Fruit fly (Drosophila melanogaster) whole organism, embryonic: ENCODE results near the gene Dh31.

Source experiments
- Abd-B ChIP-seq: fragments of 200-800 bp; sonication (Bioruptor generic); optimal IDR thresholded peaks from 2 replicates; lab custom pipeline; 2018; ENCODE audit warnings: missing biosample characterization, mild to moderate bottlenecking, missing genetic modification characterization, moderate library complexity
- Asciz ChIP-seq: fragments of 200-800 bp; sonication (Bioruptor generic); optimal IDR thresholded peaks from 2 replicates; lab custom pipeline; 2017; ENCODE audit warnings: missing biosample characterization, mild to moderate bottlenecking, missing genetic modification characterization, missing genetic modification reagents
- BtbVII ChIP-seq: fragments of 200-800 bp; sonication (Bioruptor generic); optimal IDR thresholded peaks from 3 replicates; lab custom pipeline; 2017; ENCODE audit warnings: missing biosample characterization, mild to moderate bottlenecking, missing genetic modification characterization
- CG10321 ChIP-seq: fragments of 200-800 bp; sonication (Bioruptor generic); IDR thresholded peaks from 2 replicates; pipeline ENCODE4 v1.3.6; 2022; ENCODE audit warnings: missing biosample characterization, missing genetic modification characterization
- CG10366 ChIP-seq: fragments of 200-800 bp; sonication (Bioruptor generic); IDR thresholded peaks from 2 replicates; pipeline ENCODE4 v1.3.6; 2022; ENCODE audit warnings: missing biosample characterization, missing genetic modification characterization
- CG11696 ChIP-seq: fragments of 200-800 bp; sonication (Bioruptor generic); IDR thresholded peaks from 2 replicates; pipeline ENCODE4 v1.3.6; 2022; ENCODE audit warnings: missing biosample characterization, missing genetic modification characterization
- CG12219 ChIP-seq: fragments of 200-800 bp; sonication (Bioruptor generic); optimal IDR thresholded peaks from 3 replicates; lab custom pipeline; 2018; ENCODE audit warnings: missing biosample characterization, mild to moderate bottlenecking, missing genetic modification characterization
- CG12299 ChIP-seq: fragments of 200-800 bp; sonication (Bioruptor generic); optimal IDR thresholded peaks from 2 replicates; lab custom pipeline; 2018; ENCODE audit warnings: missing biosample characterization, mild to moderate bottlenecking, missing genetic modification characterization
- CG13123 ChIP-seq: fragments of 200-800 bp; sonication (Bioruptor generic); optimal IDR thresholded peaks from 2 replicates; lab custom pipeline; 2016; ENCODE audit warnings: missing biosample characterization, missing genetic modification characterization
- CG14860 ChIP-seq: fragments of 200-800 bp; sonication (Bioruptor generic); IDR thresholded peaks from 3 replicates; pipeline ENCODE4 v1.3.6; 2022; ENCODE audit warnings: missing biosample characterization, missing genetic modification characterization; ENCODE audit not compliant: partially characterized antibody
- CG14965 ChIP-seq: fragments of 200-800 bp; sonication (Bioruptor generic); optimal IDR thresholded peaks from 2 replicates; lab custom pipeline; 2016; ENCODE audit warnings: missing biosample characterization, missing genetic modification characterization, borderline replicate concordance
- CG15011 ChIP-seq: fragments of 200-800 bp; sonication (Bioruptor generic); optimal IDR thresholded peaks from 3 replicates; lab custom pipeline; 2018; ENCODE audit warnings: missing biosample characterization, mild to moderate bottlenecking, missing genetic modification characterization
- CG15269 ChIP-seq: fragments of 200-800 bp; sonication (Bioruptor generic); optimal IDR thresholded peaks from 2 replicates; lab custom pipeline; 2018; ENCODE audit warnings: missing biosample characterization, mild to moderate bottlenecking, missing genetic modification characterization, moderate library complexity
- CG15514 ChIP-seq: fragments of 200-800 bp; sonication (Bioruptor generic); optimal IDR thresholded peaks from 3 replicates; lab custom pipeline; 2017; ENCODE audit warnings: missing biosample characterization, missing genetic modification characterization, mild to moderate bottlenecking, moderate library complexity, missing genetic modification reagents
- CG2678 ChIP-seq: fragments of 200-800 bp; sonication (Bioruptor generic); optimal IDR thresholded peaks from 3 replicates; lab custom pipeline; 2019; ENCODE audit warnings: missing biosample characterization, mild to moderate bottlenecking, missing genetic modification characterization, moderate library complexity
- CG31441 ChIP-seq: fragments of 200-800 bp; sonication (Bioruptor generic); IDR thresholded peaks from 2 replicates; pipeline ENCODE4 v1.3.6; 2022; ENCODE audit warnings: missing biosample characterization, missing genetic modification characterization
- CG34422 ChIP-seq: fragments of 200-800 bp; sonication (Bioruptor generic); IDR thresholded peaks from 3 replicates; pipeline ENCODE4 v1.3.6; 2022; ENCODE audit warnings: missing biosample characterization, missing genetic modification characterization
- CG3847 ChIP-seq: fragments of 200-800 bp; sonication (Bioruptor generic); IDR thresholded peaks from 2 replicates; pipeline ENCODE4 v1.3.6; 2022; ENCODE audit warnings: missing biosample characterization, missing genetic modification characterization
- CG4424 ChIP-seq: fragments of 200-800 bp; sonication (Bioruptor generic); optimal IDR thresholded peaks from 3 replicates; lab custom pipeline; 2016; ENCODE audit warnings: missing biosample characterization, missing genetic modification characterization
- CG6813 ChIP-seq: fragments of 200-800 bp; sonication (Bioruptor generic); optimal IDR thresholded peaks from 2 replicates; lab custom pipeline; 2017; ENCODE audit warnings: missing biosample characterization, missing genetic modification characterization, mild to moderate bottlenecking, moderate library complexity, missing genetic modification reagents
- CG7271 ChIP-seq: fragments of 200-800 bp; sonication (Bioruptor generic); optimal IDR thresholded peaks from 2 replicates; lab custom pipeline; 2018; ENCODE audit warnings: missing biosample characterization, mild to moderate bottlenecking, missing genetic modification characterization, moderate library complexity
- CG7357 ChIP-seq: fragments of 200-800 bp; sonication (Bioruptor generic); IDR thresholded peaks from 3 replicates; pipeline ENCODE4 v1.3.6; 2022; ENCODE audit warnings: missing biosample characterization, missing genetic modification characterization
- CG7786 ChIP-seq: fragments of 200-800 bp; sonication (Bioruptor generic); optimal IDR thresholded peaks from 2 replicates; lab custom pipeline; 2016; ENCODE audit warnings: missing biosample characterization, missing genetic modification characterization
- Elba2 ChIP-seq: fragments of 200-800 bp; sonication (Bioruptor generic); optimal IDR thresholded peaks from 3 replicates; lab custom pipeline; 2016; ENCODE audit warnings: missing biosample characterization, missing genetic modification characterization
- HLHmδ ChIP-seq: fragments of 200-800 bp; sonication (Bioruptor generic); optimal IDR thresholded peaks from 2 replicates; lab custom pipeline; 2018; ENCODE audit warnings: missing biosample characterization, mild to moderate bottlenecking, missing genetic modification characterization, moderate library complexity
- Hr3 ChIP-seq: fragments of 200-800 bp; sonication (Bioruptor generic); optimal IDR thresholded peaks from 3 replicates; lab custom pipeline; 2016; ENCODE audit warnings: missing biosample characterization, missing genetic modification characterization
- Kr ChIP-seq: fragments of 200-800 bp; sonication (Bioruptor generic); optimal IDR thresholded peaks from 2 replicates; lab custom pipeline; 2017; ENCODE audit warnings: missing biosample characterization, mild to moderate bottlenecking, missing genetic modification characterization
- Max ChIP-seq: fragments of 200-800 bp; sonication (Bioruptor generic); optimal IDR thresholded peaks from 2 replicates; lab custom pipeline; 2016; ENCODE audit warnings: missing biosample characterization, mild to moderate bottlenecking, missing genetic modification characterization
- Med ChIP-seq: fragments of 200-800 bp; sonication (Bioruptor generic); peaks from one replicate; lab custom pipeline; 2016; ENCODE audit warnings: missing biosample characterization, missing genetic modification characterization, mild to moderate bottlenecking, inconsistent platforms, moderate library complexity
- Meics ChIP-seq: fragments of 200-800 bp; sonication (Bioruptor generic); optimal IDR thresholded peaks from 2 replicates; lab custom pipeline; 2017; ENCODE audit warnings: missing biosample characterization, mild to moderate bottlenecking, missing genetic modification characterization
- Mes4 ChIP-seq: fragments of 200-800 bp; sonication (Bioruptor generic); optimal IDR thresholded peaks from 2 replicates; lab custom pipeline; 2016; ENCODE audit warnings: missing biosample characterization, missing genetic modification characterization
- Myb ChIP-seq: fragments of 200-800 bp; sonication (Bioruptor generic); optimal IDR thresholded peaks from 2 replicates; lab custom pipeline; 2016; ENCODE audit warnings: missing biosample characterization, missing genetic modification characterization
- Optix ChIP-seq: fragments of 200-800 bp; sonication (Bioruptor generic); IDR thresholded peaks from 3 replicates; pipeline ENCODE4 v1.3.6; 2022; ENCODE audit warnings: missing biosample characterization, missing genetic modification characterization
- az2 ChIP-seq: fragments of 200-800 bp; sonication (Bioruptor generic); optimal IDR thresholded peaks from 3 replicates; lab custom pipeline; 2016; ENCODE audit warnings: missing biosample characterization, missing genetic modification characterization
- bab2 ChIP-seq: fragments of 200-800 bp; sonication (Bioruptor generic); optimal IDR thresholded peaks from 2 replicates; lab custom pipeline; 2016; ENCODE audit warnings: missing biosample characterization, missing genetic modification characterization
- bsh ChIP-seq, 2 experiments: fragments of 200-800 bp; sonication (Bioruptor generic); optimal IDR thresholded peaks; 2 replicates each; lab custom pipeline; 2017 to 2018; ENCODE audit warnings: mild to moderate bottlenecking in 2 of 2, missing biosample characterization in 2 of 2, missing genetic modification characterization in 2 of 2, moderate library complexity in 1 of 2
- ci ChIP-seq: fragments of 200-800 bp; sonication (Bioruptor generic); IDR thresholded peaks from 3 replicates; pipeline ENCODE4 v1.3.6; 2022; ENCODE audit warnings: missing biosample characterization, missing genetic modification characterization
- dati ChIP-seq: fragments of 200-800 bp; sonication (Bioruptor generic); IDR thresholded peaks from 2 replicates; pipeline ENCODE4 v1.3.6; 2022; ENCODE audit warnings: missing biosample characterization, missing genetic modification characterization
- esg ChIP-seq: fragments of 200-800 bp; sonication (Bioruptor generic); conservative IDR thresholded peaks from 2 replicates; pipeline ENCODE4 v1.3.6; 2022; ENCODE audit warnings: missing biosample characterization, missing genetic modification characterization
- gcm ChIP-seq: fragments of 200-800 bp; sonication (Bioruptor generic); optimal IDR thresholded peaks from 2 replicates; lab custom pipeline; 2019; ENCODE audit warnings: missing biosample characterization, mild to moderate bottlenecking, missing genetic modification characterization, moderate library complexity
- gsb ChIP-seq: fragments of 200-800 bp; sonication (Bioruptor generic); IDR thresholded peaks from 2 replicates; pipeline ENCODE4 v1.3.6; 2022; ENCODE audit warnings: missing biosample characterization, missing genetic modification characterization
- gt ChIP-seq: fragments of 200-800 bp; sonication (Bioruptor generic); IDR thresholded peaks from 2 replicates; pipeline ENCODE4 v1.3.6; 2022; ENCODE audit warnings: missing biosample characterization, missing genetic modification characterization
- h ChIP-seq: fragments of >200 bp; optimal IDR thresholded peaks from 2 replicates; lab custom pipeline; 2017
- jigr1 ChIP-seq: fragments of 200-800 bp; sonication (Bioruptor generic); IDR thresholded peaks from 3 replicates; pipeline ENCODE4 v1.3.6; 2022; ENCODE audit warnings: missing biosample characterization, missing genetic modification characterization
- kah ChIP-seq: fragments of 200-800 bp; sonication (Bioruptor generic); optimal IDR thresholded peaks from 2 replicates; lab custom pipeline; 2018; ENCODE audit warnings: missing biosample characterization, mild to moderate bottlenecking, missing genetic modification characterization
- kni ChIP-seq: fragments of 200-800 bp; sonication (Bioruptor generic); optimal IDR thresholded peaks from 3 replicates; lab custom pipeline; 2017; ENCODE audit warnings: mild to moderate bottlenecking, missing biosample characterization, missing genetic modification reagents, missing genetic modification characterization
- seq ChIP-seq: fragments of 200-800 bp; sonication (Bioruptor generic); IDR thresholded peaks from 2 replicates; pipeline ENCODE4 v1.3.6; 2022; ENCODE audit warnings: missing biosample characterization, missing genetic modification characterization
- sim ChIP-seq: fragments of 200-800 bp; sonication (Bioruptor generic); IDR thresholded peaks from 2 replicates; pipeline ENCODE4 v1.3.6; 2022; ENCODE audit warnings: missing biosample characterization, missing genetic modification characterization
- stwl ChIP-seq: fragments of 200-800 bp; sonication (Bioruptor generic); optimal IDR thresholded peaks from 3 replicates; lab custom pipeline; 2018; ENCODE audit warnings: missing biosample characterization, mild to moderate bottlenecking, missing genetic modification characterization, moderate library complexity
- tio ChIP-seq: fragments of 200-800 bp; sonication (Bioruptor generic); optimal IDR thresholded peaks from 2 replicates; lab custom pipeline; 2017; ENCODE audit warnings: missing biosample characterization, missing genetic modification characterization, inconsistent platforms
- trh ChIP-seq: fragments of 200-800 bp; sonication (Bioruptor generic); optimal IDR thresholded peaks from 2 replicates; lab custom pipeline; 2016; ENCODE audit warnings: missing biosample characterization, missing genetic modification characterization
- z ChIP-seq: fragments of 200-800 bp; sonication (Bioruptor generic); IDR thresholded peaks from 3 replicates; pipeline ENCODE4 v1.3.6; 2022; ENCODE audit warnings: missing biosample characterization, missing genetic modification characterization

The Dh31 gene

dm6 chr2L:8528318-8528717 lies 21.7 kb upstream of the Dh31 start, which contains the start of the genes lmgA and lmgB (continued):
- TF ChIP-seq Elba2: no peak
- no peak for TF ChIP-seq gt (GFP tag; lab: Robert Waterston, UW)
- TF ChIP-seq Myb (GFP tag; lab: Kevin White, UChicago): peak; percentile 11
- TF ChIP-seq Mes4: no peak
- no peak for TF ChIP-seq CG12219
- TF ChIP-seq CG7786 (GFP tag; lab: Kevin White, UChicago): no peak
- TF ChIP-seq Hr3 (GFP tag; lab: Kevin White, UChicago): peak; percentile 95
- peak; percentile 88 for TF ChIP-seq stwl (tag; lab: Kevin White, UChicago)
- no peak for TF ChIP-seq gcm (GFP tag; lab: Kevin White, UChicago)
- peak; percentile 93 for TF ChIP-seq CG14860 (GFP tag; lab: Robert Waterston, UW)
- no peak for TF ChIP-seq CG10321 (GFP tag; lab: Robert Waterston, UW)
- no peak for TF ChIP-seq HLHmδ
- TF ChIP-seq trh (GFP tag; lab: Kevin White, UChicago): peak; percentile 20
- TF ChIP-seq CG34422: no peak
- TF ChIP-seq ci (GFP tag; lab: Robert Waterston, UW): peak; percentile 36; the same call in 1 of the 3 replicates
- TF ChIP-seq CG13123 (GFP tag; lab: Kevin White, UChicago): peak; percentile 33
- TF ChIP-seq CG14965 (GFP tag; lab: Kevin White, UChicago): no peak
- no peak for TF ChIP-seq BtbVII
- no peak for TF ChIP-seq tio (GFP tag; lab: Kevin White, UChicago)
- TF ChIP-seq CG4424 (GFP tag; lab: Kevin White, UChicago): peak; percentile 66
- TF ChIP-seq h: no peak
- no peak for TF ChIP-seq Kr (GFP tag; lab: Kevin White, UChicago)
- TF ChIP-seq gsb: no peak
- peak; percentile 44 for TF ChIP-seq Max (GFP tag; lab: Kevin White, UChicago)
- TF ChIP-seq sim (GFP tag; lab: Robert Waterston, UW): no peak
- no peak for TF ChIP-seq z
- 0 out of 2 replicates have a peak, but pooled peaks have one; percentile 7 for TF ChIP-seq CG11696 (GFP tag; lab: Robert Waterston, UW)
- peak; percentile 81 for TF ChIP-seq Med (GFP tag; lab: Kevin White, UChicago)
- TF ChIP-seq esg (GFP tag; lab: Robert Waterston, UW): peak; percentile 37
- no peak for TF ChIP-seq CG15011 (GFP tag; lab: Kevin White, UChicago)
- TF ChIP-seq CG2678 (tag; lab: Kevin White, UChicago): no peak
- no peak for TF ChIP-seq Asciz (GFP tag; lab: Kevin White, UChicago)
- TF ChIP-seq CG15514 (GFP tag; lab: Kevin White, UChicago): peak; percentile 56
- TF ChIP-seq CG12299 (tag; lab: Kevin White, UChicago): no peak
- no peak for TF ChIP-seq Optix (GFP tag; lab: Robert Waterston, UW)
- TF ChIP-seq dati: no peak
- TF ChIP-seq kah: no peak
- TF ChIP-seq CG6813 (GFP tag; lab: Kevin White, UChicago): no peak
- TF ChIP-seq bsh (GFP tag; optimal IDR thresholded peaks at IDR 0.05; lab: Kevin White, UChicago): peak in 1 of 2 experiments; percentile 29
- TF ChIP-seq CG7357: no peak
- TF ChIP-seq seq (GFP tag; lab: Robert Waterston, UW): no peak
- TF ChIP-seq az2 (GFP tag; lab: Kevin White, UChicago): peak; percentile 45
- TF ChIP-seq jigr1: no peak
- TF ChIP-seq CG7271 (tag; lab: Kevin White, UChicago): no peak
- TF ChIP-seq CG15269 (tag; lab: Kevin White, UChicago): peak; percentile 36
- no peak for TF ChIP-seq bab2 (GFP tag; lab: Kevin White, UChicago)
- TF ChIP-seq Abd-B (GFP tag; lab: Kevin White, UChicago): no peak
- no peak for TF ChIP-seq Meics (GFP tag; lab: Kevin White, UChicago)
- TF ChIP-seq kni (GFP tag; lab: Kevin White, UChicago): no peak
- TF ChIP-seq CG10366 (GFP tag; lab: Robert Waterston, UW): no peak
- peak; percentile 45; the same call in 1 of the 2 replicates for TF ChIP-seq CG31441 (GFP tag; lab: Robert Waterston, UW)
- no peak for TF ChIP-seq CG3847
